Worm (Caenorhabditis elegans) whole organism, early embryonic: ENCODE data around the gene moma-1.

Experiments
- B0310.2 ChIP-seq: sonication (generic microtip); optimal IDR thresholded peaks from 2 replicates; lab custom pipeline; 2016; ENCODE audit warnings: mild to moderate bottlenecking, missing genetic modification characterization, missing compliant biosample characterization
- ama-1 ChIP-seq: fragments of 150-350 bp; optimal IDR thresholded peaks from 2 replicates; lab custom pipeline; 2014
- scrt-1 ChIP-seq: fragments of 200-800 bp; sonication (Bioruptor generic); IDR thresholded peaks from 2 replicates; pipeline ENCODE4 v1.3.6; 2022; ENCODE audit warnings: missing genetic modification characterization, missing compliant biosample characterization
- tra-4 ChIP-seq: sonication (generic microtip); optimal IDR thresholded peaks from 2 replicates; lab custom pipeline; 2017; ENCODE audit warnings: missing genetic modification characterization, missing compliant biosample characterization

DNA sequence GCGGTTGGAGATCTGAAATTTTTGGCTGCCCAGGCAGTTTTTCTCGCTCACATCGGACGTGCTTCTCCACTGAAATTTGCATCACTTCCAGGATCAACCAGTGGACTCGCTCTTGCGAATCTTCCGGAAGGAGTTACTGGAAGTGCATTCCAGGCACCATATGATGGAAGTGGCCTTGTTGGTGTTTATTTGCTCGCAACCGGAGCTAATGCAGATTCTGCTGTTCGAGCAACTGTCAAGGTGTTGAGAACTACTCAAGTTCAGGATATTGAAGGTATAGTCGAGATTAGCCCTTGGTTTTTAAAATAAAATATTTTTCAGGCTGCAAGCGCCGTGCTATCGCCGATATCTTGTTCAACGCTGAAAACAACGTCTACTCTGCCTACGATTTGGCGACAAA, 28.6 kb upstream of the moma-1 start:
- TF ChIP-seq B0310.2 (tag; lab: Kevin White, UChicago), result no peak
- no peak for TF ChIP-seq tra-4
- TF ChIP-seq ama-1 (lab: Kevin White, UChicago), result no peak
- no peak for TF ChIP-seq scrt-1 (GFP tag; lab: Robert Waterston, UW)
